Worm (Caenorhabditis elegans): ENCODE measurements around the gene coh-1.

Gene coh-1

ce11 chrX:7460516-7460915, 14.3 kb downstream of the coh-1 start (continued):
- no peak for TF ChIP-seq dmd-6 (GFP tag; IDR thresholded peaks at IDR 0.05)
- no peak for TF ChIP-seq F26F4.8 (GFP tag; conservative IDR thresholded peaks at IDR 0.05)
- TF ChIP-seq F10B5.3 (tag; optimal IDR thresholded peaks at IDR 0.05), result no peak
- no peak for TF ChIP-seq skn-1 (tag; optimal IDR thresholded peaks at IDR 0.05)
- no peak for TF ChIP-seq ceh-62 (tag; optimal IDR thresholded peaks at IDR 0.05)
- no peak for TF ChIP-seq unc-39 (tag; optimal IDR thresholded peaks at IDR 0.05)
- TF ChIP-seq saeg-2 (GFP tag; IDR thresholded peaks at IDR 0.05), result no peak
- TF ChIP-seq egl-43 (GFP tag; IDR thresholded peaks at IDR 0.05), result 0 out of 2 replicates have a peak, but pooled peaks have one; percentile 21
- no peak for TF ChIP-seq zip-2 (tag; optimal IDR thresholded peaks at IDR 0.05)
- TF ChIP-seq D1046.2 (GFP tag; IDR thresholded peaks at IDR 0.05), result no peak
- TF ChIP-seq mdt-29 (GFP tag; IDR thresholded peaks at IDR 0.05), result no peak
- no peak for TF ChIP-seq aly-2 (tag; optimal IDR thresholded peaks at IDR 0.05)
- no peak for TF ChIP-seq nhr-41 (GFP tag; IDR thresholded peaks at IDR 0.05)
- no peak for TF ChIP-seq nhr-76 (tag; optimal IDR thresholded peaks at IDR 0.05)
- TF ChIP-seq ZK337.2 (GFP tag; IDR thresholded peaks at IDR 0.05), result no peak
- peak; percentile 12 for TF ChIP-seq rbr-2 (tag; optimal IDR thresholded peaks at IDR 0.05)
- TF ChIP-seq ztf-11 (tag; optimal IDR thresholded peaks at IDR 0.05), result no peak
- TF ChIP-seq dve-1 (tag; optimal IDR thresholded peaks at IDR 0.05; ENCODE audit: insufficient read depth), result no peak

ce11 chrX:7457154-7457674, 17.6 kb downstream of the coh-1 start:
- TF ChIP-seq madf-9 (GFP tag; conservative IDR thresholded peaks at IDR 0.05) (no peak), lin-1 (GFP tag; IDR thresholded peaks at IDR 0.05) (no peak), tag-97 (GFP tag; IDR thresholded peaks at IDR 0.05) (no peak), ceh-82 (tag; optimal IDR thresholded peaks at IDR 0.05) (no peak), lsy-2 (tag; optimal IDR thresholded peaks at IDR 0.05) (peak in 1 of 2 experiments; percentile 30), unc-62 (GFP tag; optimal IDR thresholded peaks at IDR 0.05 in 1 of 2) (no peak), unc-62 (tag; optimal IDR thresholded peaks at IDR 0.05) (no peak), lin-29 (GFP tag; IDR thresholded peaks at IDR 0.05) (no peak), ceh-32 (tag; optimal IDR thresholded peaks at IDR 0.05; ENCODE audit: poor library complexity) (no peak), aha-1 (tag) (peak; percentile 91), sdz-12 (GFP tag; optimal IDR thresholded peaks at IDR 0.05) (no peak), nhr-10 (tag; optimal IDR thresholded peaks at IDR 0.05) (no peak), hlh-30 (tag; optimal IDR thresholded peaks at IDR 0.05; ENCODE audit: insufficient read depth) (no peak), nhr-6 (tag; optimal IDR thresholded peaks at IDR 0.05) (no peak), ceh-62 (tag; optimal IDR thresholded peaks at IDR 0.05) (no peak), fkh-10 (GFP tag; optimal IDR thresholded peaks at IDR 0.05) (peak; percentile 65), ama-1 (optimal IDR thresholded peaks at IDR 0.05) (no peak), daf-8 (GFP tag; IDR thresholded peaks at IDR 0.05) (no peak), unc-39 (tag; optimal IDR thresholded peaks at IDR 0.05) (no peak), ztf-11 (tag; optimal IDR thresholded peaks at IDR 0.05) (no peak), R02D3.7 (tag; optimal IDR thresholded peaks at IDR 0.05) (no peak), hif-1 (tag; optimal IDR thresholded peaks at IDR 0.05) (no peak), mes-2 (tag; optimal IDR thresholded peaks at IDR 0.05; ENCODE audit: poor library complexity, severe bottlenecking) (no peak)

- TF ChIP-seq mes-2 (tag; optimal IDR thresholded peaks at IDR 0.05; ENCODE audit: poor library complexity, severe bottlenecking) (no peak), ceh-32 (tag; optimal IDR thresholded peaks at IDR 0.05; ENCODE audit: poor library complexity) (no peak)
Measured at ce11 chrX:7455960-7456359, 18.9 kb downstream of the coh-1 start.

- TF ChIP-seq rbr-2 (tag; optimal IDR thresholded peaks at IDR 0.05) (no peak), cey-2 (tag; optimal IDR thresholded peaks at IDR 0.05; ENCODE audit: borderline replicate concordance, insufficient read depth) (no peak), madf-9 (GFP tag; conservative IDR thresholded peaks at IDR 0.05) (no peak), ctbp-1 (GFP tag; IDR thresholded peaks at IDR 0.05) (no peak), nhr-41 (GFP tag; IDR thresholded peaks at IDR 0.05) (no peak), sdz-12 (GFP tag; optimal IDR thresholded peaks at IDR 0.05) (no peak), lin-1 (GFP tag; IDR thresholded peaks at IDR 0.05) (no peak), jun-1 (tag; optimal IDR thresholded peaks at IDR 0.05) (no peak), daf-16 (GFP tag; optimal IDR thresholded peaks at IDR 0.05) (no peak), daf-16 (tag; optimal IDR thresholded peaks at IDR 0.05) (no peak), gei-8 (GFP tag; optimal IDR thresholded peaks at IDR 0.05) (no peak)
Measured at ce11 chrX:7452606-7453005, 22.2 kb downstream of the coh-1 start.
